Fruit fly (Drosophila melanogaster) whole organism: ENCODE results near the gene CG45011.

ENCODE experiments used
- CG8478 ChIP-seq: fragments of >200 bp; optimal IDR thresholded peaks from 2 replicates; lab custom pipeline; 2018; ENCODE audit warnings: inconsistent platforms
- Dll ChIP-seq: fragments of >200 bp; optimal IDR thresholded peaks from 2 replicates; lab custom pipeline; 2017
- EcR ChIP-seq, 2 experiments: fragments of >200 bp; optimal IDR thresholded peaks; 2 replicates each; lab custom pipeline; 2017; ENCODE audit warnings: missing biosample characterization in 2 of 2, missing genetic modification characterization in 2 of 2, missing genetic modification reagents in 2 of 2
- pan ChIP-seq: fragments of >200 bp; optimal IDR thresholded peaks from 2 replicates; lab custom pipeline; 2017
- psq ChIP-seq: fragments of >200 bp; optimal IDR thresholded peaks from 2 replicates; lab custom pipeline; 2017
- usp ChIP-seq: fragments of >200 bp; optimal IDR thresholded peaks from 2 replicates; lab custom pipeline; 2017; ENCODE audit warnings: missing biosample characterization, missing genetic modification characterization, mixed read lengths

dm6 chr2L:11834308-11834707 lies 422 bp downstream of the CG45011 start, which contains the start of gene CG45012:
- TF ChIP-seq CG8478 (lab: Kevin White, UChicago) (no peak), EcR (GFP tag; optimal IDR thresholded peaks at IDR 0.05; lab: Kevin White, UChicago) (no peak), usp (GFP tag; lab: Kevin White, UChicago) (no peak), pan (lab: Kevin White, UChicago) (no peak), Dll (lab: Kevin White, UChicago) (no peak), psq (lab: Kevin White, UChicago) (no peak)
